Worm (Caenorhabditis elegans) whole organism, young adult: ENCODE measurements around the gene R10E4.7.

Experiments
- B0261.1 ChIP-seq: sonication (generic microtip); optimal IDR thresholded peaks from 2 replicates; lab custom pipeline; 2016; ENCODE audit warnings: mild to moderate bottlenecking, missing genetic modification characterization, moderate library complexity, missing compliant biosample characterization
- F23B12.7 ChIP-seq: sonication (generic microtip); optimal IDR thresholded peaks from 2 replicates; lab custom pipeline; 2017; ENCODE audit warnings: missing genetic modification characterization, mild to moderate bottlenecking, missing compliant biosample characterization, antibody characterized with exemption, moderate library complexity; ENCODE audit not compliant: insufficient read depth
- ceh-91 ChIP-seq: fragments of 200-800 bp; sonication (Bioruptor generic); IDR thresholded peaks from 2 replicates; pipeline ENCODE4 v1.3.6; 2022; ENCODE audit warnings: missing genetic modification reagents, missing genetic modification characterization, missing compliant biosample characterization
- dpl-1 ChIP-seq: fragments of 150-350 bp; optimal IDR thresholded peaks from 2 replicates; lab custom pipeline; 2014; ENCODE audit warnings: missing biosample characterization, missing genetic modification reagents, missing genetic modification characterization
- egl-18 ChIP-seq: fragments of 200-800 bp; sonication (Bioruptor generic); IDR thresholded peaks from 2 replicates; pipeline ENCODE4 v1.3.6; 2022; ENCODE audit warnings: missing genetic modification reagents, missing genetic modification characterization, missing compliant biosample characterization
- egrh-3 ChIP-seq: fragments of 200-800 bp; sonication (Bioruptor generic); IDR thresholded peaks from 2 replicates; pipeline ENCODE4 v1.3.6; 2022; ENCODE audit warnings: missing genetic modification reagents, missing genetic modification characterization, missing compliant biosample characterization
- lag-1 ChIP-seq: fragments of 200-800 bp; sonication (Bioruptor generic); IDR thresholded peaks from 2 replicates; pipeline ENCODE4 v1.3.6; 2022; ENCODE audit warnings: missing genetic modification reagents, missing genetic modification characterization, missing compliant biosample characterization
- madf-3 ChIP-seq: fragments of 200-800 bp; sonication (Bioruptor generic); IDR thresholded peaks from 2 replicates; pipeline ENCODE4 v1.3.6; 2022; ENCODE audit warnings: missing genetic modification reagents, missing genetic modification characterization, missing compliant biosample characterization
- snpc-1.1 ChIP-seq: sonication (generic microtip); optimal IDR thresholded peaks from 2 replicates; lab custom pipeline; 2017; ENCODE audit warnings: missing genetic modification characterization, mild to moderate bottlenecking, missing compliant biosample characterization, antibody characterized with exemption, moderate library complexity, missing genotype, missing genetic modification reagents; ENCODE audit not compliant: insufficient read depth
- ztf-22 ChIP-seq: fragments of 200-800 bp; sonication (Bioruptor generic); optimal IDR thresholded peaks from 2 replicates; lab custom pipeline; 2018; ENCODE audit warnings: mild to moderate bottlenecking, missing genetic modification characterization, moderate library complexity, missing compliant biosample characterization
- ztf-28 ChIP-seq: fragments of 200-800 bp; sonication (Bioruptor generic); IDR thresholded peaks from 2 replicates; pipeline ENCODE4 v1.3.6; 2022; ENCODE audit warnings: missing genetic modification reagents, missing genetic modification characterization, missing compliant biosample characterization

ce11 chrIII:4294153-4294862, at the start of gene R10E4.7, which contains the start of gene nth-1:
- TF ChIP-seq lag-1 (no peak), F23B12.7 (tag; lab: Kevin White, UChicago) (no peak), B0261.1 (tag; lab: Kevin White, UChicago) (no peak), madf-3 (GFP tag; lab: Robert Waterston, UW) (no peak), egl-18 (GFP tag; lab: Robert Waterston, UW) (no peak), ztf-28 (no peak), ceh-91 (no peak), snpc-1.1 (tag; lab: Kevin White, UChicago) (no peak), ztf-22 (GFP tag; lab: Kevin White, UChicago) (no peak), egrh-3 (GFP tag; lab: Robert Waterston, UW) (no peak), dpl-1 (GFP tag; lab: Kevin White, UChicago) (no peak)
